Worm (Caenorhabditis elegans) whole organism, young adult: ENCODE measurements around the gene Y51H7BR.8.

Experiments used
- F37B4.10 ChIP-seq: fragments of 200-800 bp; sonication (Bioruptor generic); IDR thresholded peaks from 2 replicates; pipeline ENCODE4 v1.3.6; 2022; ENCODE audit warnings: missing genetic modification characterization, missing compliant biosample characterization
- Y53G8AR.9 ChIP-seq: fragments of 200-800 bp; sonication (Bioruptor generic); conservative IDR thresholded peaks from 2 replicates; pipeline ENCODE4 v1.3.6; 2022; ENCODE audit warnings: missing genetic modification reagents, missing genetic modification characterization, missing compliant biosample characterization
- xnd-1 ChIP-seq: sonication (generic microtip); optimal IDR thresholded peaks from 2 replicates; lab custom pipeline; 2016; ENCODE audit warnings: missing genotype, missing genetic modification reagents, missing genetic modification characterization, missing compliant biosample characterization
- zfh-2 ChIP-seq: fragments of 200-800 bp; sonication (Bioruptor generic); conservative IDR thresholded peaks from 2 replicates; pipeline ENCODE4 v1.3.6; 2022; ENCODE audit warnings: missing genetic modification reagents, missing genetic modification characterization, missing compliant biosample characterization

- TF ChIP-seq xnd-1 (tag; lab: Kevin White, UChicago): no peak
- no peak for TF ChIP-seq zfh-2
- no peak for TF ChIP-seq F37B4.10 (GFP tag; lab: Robert Waterston, UW)
- no peak for TF ChIP-seq Y53G8AR.9 (GFP tag; lab: Robert Waterston, UW)
Measured at ce11 chrII:1535931-1536330, 16.9 kb downstream of the Y51H7BR.8 start, which contains the start of gene fbxb-43.
